Fruit fly (Drosophila melanogaster) whole organism, prepupa: ENCODE data around the gene Os-C.
A peak's percentile ranks its signal among the peaks of the same experiment; 100 is the strongest.

ENCODE experiments used
- CG10631 ChIP-seq: fragments of 200-800 bp; sonication (Bioruptor generic); optimal IDR thresholded peaks from 2 replicates; lab custom pipeline; 2016; ENCODE audit warnings: missing biosample characterization, missing genetic modification characterization
- CG10669 ChIP-seq: fragments of 200-800 bp; sonication (Bioruptor generic); optimal IDR thresholded peaks from 3 replicates; lab custom pipeline; 2018; ENCODE audit warnings: missing biosample characterization, mild to moderate bottlenecking, missing genetic modification characterization, moderate library complexity
- CG11294 ChIP-seq: fragments of 200-800 bp; sonication (Bioruptor generic); IDR thresholded peaks from 2 replicates; pipeline ENCODE4 v1.3.6; 2022; ENCODE audit warnings: missing biosample characterization, missing genetic modification characterization
- CG11762 ChIP-seq: fragments of 200-800 bp; sonication (Bioruptor generic); optimal IDR thresholded peaks from 3 replicates; lab custom pipeline; 2016; ENCODE audit warnings: missing biosample characterization, missing genetic modification characterization; ENCODE audit not compliant: insufficient read depth
- CG11902 ChIP-seq: fragments of 200-800 bp; sonication (Bioruptor generic); optimal IDR thresholded peaks from 3 replicates; lab custom pipeline; 2016; ENCODE audit warnings: missing biosample characterization, missing genetic modification characterization
- CG15336 ChIP-seq: fragments of 200-800 bp; sonication (Bioruptor generic); IDR thresholded peaks from 2 replicates; pipeline ENCODE4 v1.3.6; 2022; ENCODE audit warnings: missing biosample characterization, missing genetic modification characterization
- CG1621 ChIP-seq: fragments of 200-800 bp; sonication (Bioruptor generic); optimal IDR thresholded peaks from 3 replicates; lab custom pipeline; 2018; ENCODE audit warnings: missing biosample characterization, mild to moderate bottlenecking, missing genetic modification characterization
- CG3032 ChIP-seq: fragments of 200-800 bp; optimal IDR thresholded peaks from 2 replicates; lab custom pipeline; 2019; ENCODE audit warnings: missing biosample characterization, mild to moderate bottlenecking, missing genetic modification characterization, moderate library complexity
- CG31627 ChIP-seq: fragments of 200-800 bp; sonication (Bioruptor generic); optimal IDR thresholded peaks from 3 replicates; lab custom pipeline; 2016; ENCODE audit warnings: missing biosample characterization, missing genetic modification characterization
- CG32006 ChIP-seq: fragments of 200-800 bp; sonication (Bioruptor generic); optimal IDR thresholded peaks from 3 replicates; lab custom pipeline; 2017; ENCODE audit warnings: missing biosample characterization, mild to moderate bottlenecking, missing genetic modification characterization
- CG34406 ChIP-seq: fragments of 200-800 bp; sonication (Bioruptor generic); optimal IDR thresholded peaks from 3 replicates; lab custom pipeline; 2016; ENCODE audit warnings: missing biosample characterization, missing genetic modification characterization
- CG4318 ChIP-seq: fragments of 200-800 bp; sonication (Bioruptor generic); optimal IDR thresholded peaks from 3 replicates; lab custom pipeline; 2017; ENCODE audit warnings: missing biosample characterization, mild to moderate bottlenecking, missing genetic modification characterization
- CG6163 ChIP-seq: fragments of 200-800 bp; sonication (Bioruptor generic); IDR thresholded peaks from 3 replicates; pipeline ENCODE4 v1.3.6; 2022; ENCODE audit warnings: missing biosample characterization, missing genetic modification characterization
- CG6792 ChIP-seq: fragments of 200-800 bp; sonication (Bioruptor generic); optimal IDR thresholded peaks from 3 replicates; lab custom pipeline; 2016; ENCODE audit warnings: missing biosample characterization, missing genetic modification characterization
- CG8119 ChIP-seq: fragments of 200-800 bp; sonication (Bioruptor generic); IDR thresholded peaks from 3 replicates; pipeline ENCODE4 v1.3.6; 2022; ENCODE audit warnings: missing biosample characterization, missing genetic modification characterization
- CG9139 ChIP-seq: fragments of 200-800 bp; sonication (Bioruptor generic); optimal IDR thresholded peaks from 3 replicates; lab custom pipeline; 2017; ENCODE audit warnings: missing biosample characterization, mild to moderate bottlenecking, missing genetic modification characterization
- Eip75B ChIP-seq: fragments of 200-800 bp; sonication (Bioruptor generic); optimal IDR thresholded peaks from 3 replicates; lab custom pipeline; 2016; ENCODE audit warnings: missing biosample characterization, missing genetic modification characterization
- Eip78C ChIP-seq: fragments of 200-800 bp; sonication (Bioruptor generic); peaks from one replicate; lab custom pipeline; 2016; ENCODE audit warnings: missing biosample characterization, missing genetic modification characterization
- Eip93F ChIP-seq: fragments of 200-800 bp; sonication (Bioruptor generic); optimal IDR thresholded peaks from 2 replicates; lab custom pipeline; 2016; ENCODE audit warnings: missing biosample characterization, mild to moderate bottlenecking, missing genetic modification characterization
- Gug ChIP-seq: fragments of 200-800 bp; sonication (Bioruptor generic); IDR thresholded peaks from 2 replicates; pipeline ENCODE4 v1.3.6; 2022; ENCODE audit warnings: missing biosample characterization, missing genetic modification characterization
- Hr4 ChIP-seq: fragments of 200-800 bp; sonication (Bioruptor generic); optimal IDR thresholded peaks from 3 replicates; lab custom pipeline; 2016; ENCODE audit warnings: missing biosample characterization, missing genetic modification characterization
- Lpt ChIP-seq: fragments of 200-800 bp; sonication (Bioruptor generic); optimal IDR thresholded peaks from 3 replicates; lab custom pipeline; 2016; ENCODE audit warnings: missing biosample characterization, missing genetic modification characterization
- Met ChIP-seq: fragments of 200-800 bp; sonication (Bioruptor generic); optimal IDR thresholded peaks from 3 replicates; lab custom pipeline; 2016; ENCODE audit warnings: missing biosample characterization, missing genetic modification characterization
- Sox102F ChIP-seq: fragments of 200-800 bp; sonication (Bioruptor generic); optimal IDR thresholded peaks from 2 replicates; lab custom pipeline; 2016; ENCODE audit warnings: missing biosample characterization, mild to moderate bottlenecking, missing genetic modification characterization
- Sox14 ChIP-seq: fragments of 200-800 bp; sonication (Bioruptor generic); optimal IDR thresholded peaks from 3 replicates; lab custom pipeline; 2016; ENCODE audit warnings: missing biosample characterization, missing genetic modification characterization
- Sox15 ChIP-seq: fragments of 200-800 bp; sonication (Bioruptor generic); optimal IDR thresholded peaks from 3 replicates; lab custom pipeline; 2016; ENCODE audit warnings: missing biosample characterization, missing genetic modification characterization
- dac ChIP-seq: fragments of 200-800 bp; sonication (Bioruptor generic); optimal IDR thresholded peaks from 2 replicates; lab custom pipeline; 2017; ENCODE audit warnings: missing biosample characterization, mild to moderate bottlenecking, missing genetic modification characterization
- dsx ChIP-seq: fragments of 200-800 bp; optimal IDR thresholded peaks from 3 replicates; lab custom pipeline; 2019; ENCODE audit warnings: missing biosample characterization, mild to moderate bottlenecking, missing genetic modification characterization, moderate library complexity; ENCODE audit not compliant: poor library complexity, severe bottlenecking
- eg ChIP-seq: fragments of 200-800 bp; sonication (Bioruptor generic); IDR thresholded peaks from 3 replicates; pipeline ENCODE4 v1.3.6; 2022; ENCODE audit warnings: missing biosample characterization, missing genetic modification characterization
- fd59A ChIP-seq: fragments of 200-800 bp; sonication (Bioruptor generic); optimal IDR thresholded peaks from 2 replicates; lab custom pipeline; 2017; ENCODE audit warnings: missing biosample characterization, mild to moderate bottlenecking, missing genetic modification characterization, missing genetic modification reagents
- fd85E ChIP-seq: fragments of 200-800 bp; sonication (Bioruptor generic); optimal IDR thresholded peaks from 3 replicates; lab custom pipeline; 2016; ENCODE audit warnings: missing biosample characterization, missing genetic modification characterization
- fkh ChIP-seq: fragments of 200-800 bp; sonication (Bioruptor generic); optimal IDR thresholded peaks from 3 replicates; lab custom pipeline; 2017; ENCODE audit warnings: missing biosample characterization, mild to moderate bottlenecking, missing genetic modification characterization, moderate library complexity
- lz ChIP-seq: fragments of 200-800 bp; sonication (Bioruptor generic); optimal IDR thresholded peaks from 3 replicates; lab custom pipeline; 2016; ENCODE audit warnings: missing biosample characterization, missing genetic modification characterization
- net ChIP-seq: fragments of 200-800 bp; sonication (Bioruptor generic); optimal IDR thresholded peaks from 3 replicates; lab custom pipeline; 2016; ENCODE audit warnings: missing biosample characterization, missing genetic modification characterization
- pdm3 ChIP-seq: fragments of 200-800 bp; sonication (Bioruptor generic); optimal IDR thresholded peaks from 3 replicates; lab custom pipeline; 2016; ENCODE audit warnings: missing biosample characterization, missing genetic modification characterization
- ss ChIP-seq, 2 experiments: fragments of 200-800 bp; sonication (Bioruptor generic); optimal IDR thresholded peaks; 2 replicates in 1 of 2; 3 replicates in 1 of 2; lab custom pipeline; 2017 to 2018; ENCODE audit warnings: mild to moderate bottlenecking in 2 of 2, missing biosample characterization in 2 of 2, missing genetic modification characterization in 2 of 2, moderate library complexity in 1 of 2
- svp ChIP-seq: fragments of 200-800 bp; sonication (Bioruptor generic); peaks from one replicate; lab custom pipeline; 2016; ENCODE audit warnings: missing biosample characterization, missing genetic modification characterization
- vri ChIP-seq: fragments of 200-800 bp; sonication (Bioruptor generic); optimal IDR thresholded peaks from 3 replicates; lab custom pipeline; 2016; ENCODE audit warnings: missing biosample characterization, mild to moderate bottlenecking, missing genetic modification characterization

The Os-C gene

dm6 chr3R:7962778-7963494 is 15.8 kb upstream of the Os-C start (continued):
- TF ChIP-seq CG6792 (GFP tag; lab: Kevin White, UChicago) (peak; percentile 53), CG15336 (peak; percentile 44; the same call in 1 of the 2 replicates), CG10631 (GFP tag; lab: Kevin White, UChicago) (peak; percentile 77), eg (GFP tag; lab: Robert Waterston, UW) (peak; percentile 56), vri (GFP tag; lab: Kevin White, UChicago) (no peak), CG11762 (peak; percentile 53), CG6163 (GFP tag; lab: Robert Waterston, UW) (peak; percentile 60), fd85E (peak; percentile 16), lz (GFP tag; lab: Kevin White, UChicago) (peak; percentile 54), Sox14 (GFP tag; lab: Kevin White, UChicago) (peak; percentile 47), net (GFP tag; lab: Kevin White, UChicago) (peak; percentile 72), Hr4 (GFP tag; lab: Kevin White, UChicago) (peak; percentile 64), CG31627 (GFP tag; lab: Kevin White, UChicago) (peak; percentile 66), fd59A (GFP tag; lab: Kevin White, UChicago) (peak; percentile 72), Sox102F (GFP tag; lab: Kevin White, UChicago) (peak; percentile 28)

- TF ChIP-seq dsx = peak; percentile 77
- TF ChIP-seq Eip78C = peak; percentile 69
- no peak for TF ChIP-seq CG11762
- no peak for TF ChIP-seq Sox15 (GFP tag; lab: Kevin White, UChicago)
- TF ChIP-seq ss (GFP tag; optimal IDR thresholded peaks at IDR 0.05; lab: Kevin White, UChicago) = peak in 1 of 2 experiments; percentile 46
- peak; percentile 60; the same call in 1 of the 3 replicates for TF ChIP-seq CG6163 (GFP tag; lab: Robert Waterston, UW)
- TF ChIP-seq, all 60 proteins: peak for 4
Observed at dm6 chr3R:7963495-7964132, 15.1 kb upstream of the Os-C start.

- TF ChIP-seq CG15336 (no peak), Gug (GFP tag; lab: Robert Waterston, UW) (no peak), svp (GFP tag; lab: Kevin White, UChicago) (peak; percentile 55), lz (GFP tag; lab: Kevin White, UChicago) (no peak), vri (GFP tag; lab: Kevin White, UChicago) (peak; percentile 30), CG6792 (GFP tag; lab: Kevin White, UChicago) (no peak), dsx (peak; percentile 95), CG10669 (GFP tag; lab: Kevin White, UChicago) (no peak), CG11902 (GFP tag; lab: Kevin White, UChicago) (no peak), fkh (peak; percentile 38)
Observed at dm6 chr3R:7964751-7965319, 13.9 kb upstream of the Os-C start.

- TF ChIP-seq fkh (no peak), fd59A (GFP tag; lab: Kevin White, UChicago) (peak; percentile 4), CG34406 (no peak), CG4318 (GFP tag; lab: Kevin White, UChicago) (no peak), vri (GFP tag; lab: Kevin White, UChicago) (peak; percentile 59), dsx (peak; percentile 100), Hr4 (GFP tag; lab: Kevin White, UChicago) (no peak), svp (GFP tag; lab: Kevin White, UChicago) (peak; percentile 87), CG10631 (GFP tag; lab: Kevin White, UChicago) (no peak), CG9139 (no peak), dac (no peak), Gug (GFP tag; lab: Robert Waterston, UW) (no peak; the same call in 1 of the 2 replicates), CG11294 (no peak), fd85E (no peak), CG1621 (tag; lab: Kevin White, UChicago) (peak; percentile 82), Lpt (GFP tag; lab: Kevin White, UChicago) (peak; percentile 16), Met (GFP tag; lab: Kevin White, UChicago) (no peak), Eip75B (peak; percentile 28), CG8119 (GFP tag; lab: Robert Waterston, UW) (no peak; the same call in 1 of the 3 replicates), ss (GFP tag; optimal IDR thresholded peaks at IDR 0.05; lab: Kevin White, UChicago) (peak; percentile 13 to 60), CG32006 (GFP tag; lab: Kevin White, UChicago) (no peak), Sox14 (GFP tag; lab: Kevin White, UChicago) (no peak), Eip93F (no peak), eg (GFP tag; lab: Robert Waterston, UW) (peak; percentile 55; the same call in 2 of the 3 replicates), CG15336 (peak; percentile 25), pdm3 (GFP tag; lab: Kevin White, UChicago) (no peak), CG3032 (tag; lab: Kevin White, UChicago) (no peak), CG6163 (GFP tag; lab: Robert Waterston, UW) (peak; percentile 43; the same call in 2 of the 3 replicates)
Observed at dm6 chr3R:7966544-7967264, 12.1 kb upstream of the Os-C start.
